Fruit fly (Drosophila melanogaster): ENCODE measurements around the gene CG11679.

CG11679 gene

DNA sequence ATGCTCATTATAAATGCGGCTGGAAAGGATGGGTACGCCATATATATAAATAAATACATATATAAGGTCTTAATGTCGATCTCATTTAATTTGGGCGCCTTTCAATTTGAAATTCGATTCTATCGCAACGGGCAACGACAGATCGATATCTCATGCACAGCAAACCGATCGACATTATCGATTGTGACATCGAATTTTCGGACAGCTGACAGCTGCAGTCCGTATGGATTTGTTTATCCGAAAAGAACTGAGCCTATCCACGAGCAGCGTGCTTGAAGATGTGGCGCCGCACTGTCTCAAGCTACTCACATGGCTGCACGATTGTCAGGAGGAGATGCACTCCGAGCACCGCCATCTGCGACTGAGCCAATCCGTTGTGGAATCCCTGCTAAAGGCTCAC lies 6.8 kb downstream of the CG11679 start, which contains the start of gene CG8191:
TSS of gene CG8191 (plus strand) at position 211 of the 400 bp plus-strand sequence.
- no peak for TF ChIP-seq ttk (optimal IDR thresholded peaks at IDR 0.05)
- no peak for TF ChIP-seq insv (optimal IDR thresholded peaks at IDR 0.05)

DNA sequence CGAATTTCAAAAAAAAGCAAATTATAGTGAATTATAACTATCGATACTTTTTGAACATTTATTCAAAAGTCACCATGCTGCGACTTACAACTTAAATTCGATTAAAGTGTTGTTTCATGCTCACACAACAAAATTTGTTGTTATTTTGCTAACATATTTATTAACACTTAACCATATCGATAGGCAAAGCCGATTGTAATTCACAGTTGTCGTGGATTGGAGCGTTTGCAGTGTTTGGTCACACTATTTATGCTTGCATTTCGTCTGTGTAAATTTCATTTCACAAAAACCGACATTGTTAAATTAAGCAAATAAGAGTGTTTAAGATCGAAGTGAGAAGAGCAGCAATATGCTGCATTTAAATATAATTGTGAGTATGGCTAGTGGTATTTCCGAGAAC lies 26.3 kb downstream of the CG11679 start, which contains the start of gene HUWE1:
TSS of gene HUWE1 (plus strand) at position 220 of the 400 bp plus-strand sequence.
- no peak for TF ChIP-seq Myc (optimal IDR thresholded peaks at IDR 0.05)
- no peak for TF ChIP-seq h (optimal IDR thresholded peaks at IDR 0.05)
- no peak for TF ChIP-seq insv (optimal IDR thresholded peaks at IDR 0.05)
- TF ChIP-seq Sin3A (optimal IDR thresholded peaks at IDR 0.05) = no peak
- no peak for TF ChIP-seq ttk (optimal IDR thresholded peaks at IDR 0.05)
- TF ChIP-seq psq (optimal IDR thresholded peaks at IDR 0.05) = no peak

DNA sequence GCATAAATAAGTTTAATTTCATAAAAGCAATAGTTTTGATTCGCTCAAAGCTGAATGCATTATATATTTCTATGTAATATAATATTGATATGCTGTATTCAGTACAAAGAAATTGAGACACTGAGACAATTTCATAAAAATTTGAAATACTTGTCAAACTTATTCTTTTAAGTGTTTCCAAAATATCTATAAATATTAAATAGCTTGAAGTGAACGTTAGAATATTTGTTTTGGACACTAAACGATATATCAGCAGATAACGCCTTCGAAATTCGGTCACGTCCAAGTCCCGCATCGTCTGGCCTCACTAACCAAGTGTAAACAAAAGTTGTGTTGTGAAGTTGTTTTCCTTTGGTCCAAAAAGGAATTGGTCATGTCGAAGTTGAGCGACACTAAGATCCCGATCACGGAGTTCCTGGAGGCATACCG lies 28.0 kb downstream of the CG11679 start:
- TF ChIP-seq psq (optimal IDR thresholded peaks at IDR 0.05) = no peak
- TF ChIP-seq h (optimal IDR thresholded peaks at IDR 0.05) = no peak
- TF ChIP-seq ttk (optimal IDR thresholded peaks at IDR 0.05) = no peak
- no peak for TF ChIP-seq Sin3A (optimal IDR thresholded peaks at IDR 0.05)
- TF ChIP-seq insv (optimal IDR thresholded peaks at IDR 0.05) = no peak
- no peak for TF ChIP-seq Myc (optimal IDR thresholded peaks at IDR 0.05)

DNA sequence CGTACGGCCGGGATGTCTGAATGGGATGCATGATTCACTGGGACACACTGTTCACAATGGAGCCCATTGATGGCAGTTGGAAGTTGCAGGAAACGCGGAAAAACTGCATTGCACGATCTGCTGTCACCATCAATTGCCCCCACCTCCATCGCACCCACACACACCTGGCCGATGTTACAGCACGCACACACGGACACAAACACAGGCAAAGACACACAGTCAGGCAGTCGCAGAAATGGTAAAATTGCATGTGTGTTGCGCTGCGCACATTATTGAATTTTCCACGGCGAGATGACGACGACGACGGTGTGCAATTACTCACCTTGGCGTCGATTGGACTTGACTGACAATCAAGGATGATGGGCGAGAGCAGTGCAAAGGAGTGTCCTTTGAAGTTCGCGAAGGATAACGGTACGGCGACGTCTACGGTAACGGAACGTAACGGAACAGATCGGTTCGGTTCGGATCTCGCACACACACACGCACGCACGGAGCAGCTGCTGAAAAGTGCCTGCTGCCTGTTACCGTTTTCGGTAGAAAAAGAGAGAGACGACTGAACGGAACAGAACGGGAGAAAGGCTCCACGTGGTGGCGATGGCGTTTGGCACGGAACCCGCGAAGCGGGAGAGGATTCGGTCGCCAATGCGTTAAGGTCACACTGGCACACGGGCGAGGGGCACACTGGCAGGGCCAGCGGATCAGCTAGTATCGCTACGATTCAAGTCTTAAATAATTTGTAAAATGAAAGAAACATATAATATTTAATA lies 28.6 kb downstream of the CG11679 start, which contains the start of the genes CG9281 and CG15601:
TSS of gene CG9281 (minus strand) at position 556 of the 767 bp plus-strand sequence.
TSS of gene CG15601 (plus strand) at position 664 of the 767 bp plus-strand sequence.
- TF ChIP-seq h (optimal IDR thresholded peaks at IDR 0.05) = no peak
- no peak for TF ChIP-seq ttk (optimal IDR thresholded peaks at IDR 0.05)
- no peak for TF ChIP-seq psq (optimal IDR thresholded peaks at IDR 0.05)
- TF ChIP-seq Sin3A (optimal IDR thresholded peaks at IDR 0.05) = no peak
- TF ChIP-seq insv (optimal IDR thresholded peaks at IDR 0.05) = no peak
- no peak for TF ChIP-seq Myc (optimal IDR thresholded peaks at IDR 0.05)

DNA sequence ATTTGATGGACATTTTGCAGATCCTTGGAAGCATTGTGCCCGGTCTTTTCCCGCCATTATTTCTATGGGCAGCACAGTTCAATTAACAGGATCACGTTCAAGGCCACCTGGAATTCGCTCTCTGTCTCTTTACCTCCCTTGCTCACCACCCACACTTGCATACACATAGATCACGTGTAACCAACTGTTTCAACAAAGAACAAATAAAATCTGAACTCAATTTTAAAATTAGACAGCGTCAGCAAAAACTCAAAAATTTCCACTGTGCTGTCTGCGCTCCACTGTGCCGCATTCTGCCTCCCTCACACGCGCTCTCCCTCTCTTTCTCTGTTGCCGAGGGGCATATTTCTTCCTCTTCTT lies 29.1 kb downstream of the CG11679 start:
- TF ChIP-seq insv (optimal IDR thresholded peaks at IDR 0.05) (no peak), h (optimal IDR thresholded peaks at IDR 0.05) (no peak), psq (optimal IDR thresholded peaks at IDR 0.05) (no peak), Myc (optimal IDR thresholded peaks at IDR 0.05) (no peak), ttk (optimal IDR thresholded peaks at IDR 0.05) (no peak), Sin3A (optimal IDR thresholded peaks at IDR 0.05) (no peak)

DNA sequence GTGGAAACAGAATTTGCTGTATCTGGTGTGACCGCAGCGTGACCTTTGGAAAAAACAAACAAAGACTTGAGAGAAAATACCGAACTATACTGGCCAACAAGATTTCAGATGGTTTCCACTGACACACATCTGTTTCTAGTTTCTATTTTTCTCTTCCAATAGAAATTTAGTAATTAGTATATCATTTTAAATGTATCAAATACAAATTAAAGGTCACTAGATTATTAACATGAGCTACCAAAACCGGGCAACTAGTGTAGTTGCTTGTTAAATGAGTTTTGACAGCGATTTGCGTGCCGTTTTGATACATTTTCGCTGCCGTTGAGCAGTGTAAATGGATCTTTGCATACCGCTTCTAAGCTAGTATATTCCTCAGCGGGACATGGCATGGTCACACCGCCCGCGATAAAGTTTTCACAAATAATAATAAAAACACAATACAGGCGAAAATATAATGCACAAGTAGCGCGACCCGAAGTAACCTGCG lies 35.0 kb downstream of the CG11679 start, which contains the start of the genes Pis and Hap40:
TSS of gene Pis (minus strand) at position 51 of the 487 bp plus-strand sequence.
TSS of gene Hap40 (plus strand) at position 406 of the 487 bp plus-strand sequence.
- no peak for TF ChIP-seq h (optimal IDR thresholded peaks at IDR 0.05)
- no peak for TF ChIP-seq ttk (optimal IDR thresholded peaks at IDR 0.05)
- TF ChIP-seq Sin3A (optimal IDR thresholded peaks at IDR 0.05) = no peak
- no peak for TF ChIP-seq psq (optimal IDR thresholded peaks at IDR 0.05)
- TF ChIP-seq insv (optimal IDR thresholded peaks at IDR 0.05) = no peak
- TF ChIP-seq Myc (optimal IDR thresholded peaks at IDR 0.05) = no peak

DNA sequence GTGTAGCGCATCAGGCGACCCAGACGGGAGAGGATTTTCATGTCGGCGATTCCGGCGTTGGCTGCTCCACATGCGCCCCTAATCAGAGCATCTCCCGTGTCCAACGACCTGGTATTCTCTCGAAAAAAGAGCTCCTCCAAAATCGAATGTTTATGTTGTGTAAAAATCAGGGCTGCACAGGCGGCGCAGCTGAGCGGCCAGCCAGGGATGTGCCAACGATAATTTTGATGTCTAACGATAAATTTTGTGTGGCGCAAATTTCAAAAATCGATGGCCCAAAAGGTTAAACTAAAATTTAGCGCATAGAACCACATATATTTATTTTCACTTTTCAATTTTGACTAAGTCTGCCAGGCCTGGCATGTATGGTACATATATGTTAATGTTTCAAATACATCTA lies 37.7 kb downstream of the CG11679 start, which contains the start of gene CG9240:
TSS of gene CG9240 (minus strand) at position 213 of the 400 bp plus-strand sequence.
- TF ChIP-seq Myc (optimal IDR thresholded peaks at IDR 0.05) (no peak), h (optimal IDR thresholded peaks at IDR 0.05) (no peak), psq (optimal IDR thresholded peaks at IDR 0.05) (no peak), insv (optimal IDR thresholded peaks at IDR 0.05) (no peak), Sin3A (optimal IDR thresholded peaks at IDR 0.05) (no peak), ttk (optimal IDR thresholded peaks at IDR 0.05) (no peak)

DNA sequence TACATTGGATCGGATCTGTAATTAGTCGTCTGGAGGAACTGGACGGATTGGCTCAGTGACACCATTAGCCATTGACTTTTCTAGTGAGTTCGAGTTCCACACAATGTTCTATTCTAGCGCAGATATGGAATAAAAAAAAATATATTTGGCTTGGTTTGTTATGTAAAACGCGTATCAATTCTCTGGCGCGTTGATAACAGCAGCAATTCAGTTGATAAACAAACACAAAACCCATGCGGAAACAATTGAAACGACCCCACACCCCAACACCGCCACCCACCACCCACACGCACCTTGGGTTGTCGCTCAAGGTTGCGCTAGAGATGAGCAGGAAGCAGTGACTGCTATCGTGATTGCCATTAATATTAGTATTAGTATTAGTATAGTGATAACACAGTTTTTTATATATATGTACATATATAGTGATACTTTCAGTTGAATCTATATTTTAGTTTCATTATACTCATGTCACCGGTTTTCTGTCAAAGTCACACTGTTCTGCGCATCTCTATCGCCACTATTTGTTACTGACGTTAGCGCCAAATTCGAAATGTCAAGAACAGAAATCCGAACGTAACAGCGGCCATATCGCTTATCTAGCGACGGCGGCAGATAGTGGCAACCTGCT lies 41.1 kb downstream of the CG11679 start:
- TF ChIP-seq h (optimal IDR thresholded peaks at IDR 0.05) (no peak), psq (optimal IDR thresholded peaks at IDR 0.05) (no peak), Sin3A (optimal IDR thresholded peaks at IDR 0.05) (no peak), insv (optimal IDR thresholded peaks at IDR 0.05) (no peak), ttk (optimal IDR thresholded peaks at IDR 0.05) (no peak), Myc (optimal IDR thresholded peaks at IDR 0.05) (no peak)

DNA sequence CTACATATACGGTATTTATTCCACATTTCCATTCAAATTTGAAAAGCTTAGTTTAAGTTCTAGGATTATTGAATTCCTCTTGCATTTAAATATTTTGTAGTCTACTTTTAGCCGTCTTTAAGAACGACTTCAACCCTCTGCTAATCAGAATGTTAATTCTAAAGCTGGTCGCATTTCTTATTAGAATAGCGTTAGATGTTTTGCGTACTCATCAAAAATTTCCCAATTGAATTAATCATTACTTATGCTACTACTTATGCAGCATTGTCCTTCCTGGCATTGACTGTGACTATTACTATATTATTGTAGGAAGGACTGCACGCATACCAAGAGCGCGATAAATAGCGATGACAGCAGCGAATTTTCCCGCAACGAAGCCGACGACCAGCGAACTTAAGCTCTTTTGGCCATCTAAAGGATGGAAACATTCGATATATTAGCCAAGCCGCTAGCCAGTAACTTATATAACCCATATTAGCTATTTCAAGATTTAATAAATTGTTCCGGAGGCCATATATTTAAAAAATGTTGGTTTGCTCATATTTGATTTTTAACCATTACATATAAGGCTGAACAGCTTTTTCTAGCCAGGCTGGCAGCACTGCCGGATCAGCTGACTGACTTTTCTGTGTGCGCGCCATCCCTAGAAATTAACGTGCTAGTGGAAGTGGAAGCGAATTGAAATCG lies 41.8 kb downstream of the CG11679 start, which contains the start of gene CG8128:
TSS of gene CG8128 (plus strand) at position 641 of the 687 bp plus-strand sequence.
- TF ChIP-seq psq (optimal IDR thresholded peaks at IDR 0.05) = no peak
- TF ChIP-seq insv (optimal IDR thresholded peaks at IDR 0.05) = no peak
- no peak for TF ChIP-seq Sin3A (optimal IDR thresholded peaks at IDR 0.05)

DNA sequence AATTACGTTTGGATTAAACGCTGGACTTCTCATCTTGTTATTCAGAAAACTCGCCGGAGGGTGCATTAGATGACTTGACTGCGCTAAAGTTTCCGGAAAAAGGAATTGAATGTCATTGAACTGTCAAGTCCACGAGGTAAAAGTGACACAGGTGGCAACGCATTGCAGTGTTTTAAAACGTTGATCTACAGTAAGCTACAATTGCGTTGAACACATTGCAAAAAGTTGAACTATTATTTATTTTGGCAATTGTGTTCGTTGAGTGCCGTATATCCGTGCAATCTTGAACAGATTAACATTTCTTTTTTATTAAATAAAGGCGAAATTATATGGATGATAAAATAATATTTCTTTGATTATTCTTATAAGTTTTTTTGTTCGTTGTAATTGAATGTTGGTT lies 50.0 kb downstream of the CG11679 start, which contains the start of gene CG15599:
TSS of gene CG15599 (minus strand) at position 101 of the 400 bp plus-strand sequence.
- no peak for TF ChIP-seq insv (optimal IDR thresholded peaks at IDR 0.05)
- no peak for TF ChIP-seq ttk (optimal IDR thresholded peaks at IDR 0.05)
- TF ChIP-seq Sin3A (optimal IDR thresholded peaks at IDR 0.05) = no peak
- no peak for TF ChIP-seq h (optimal IDR thresholded peaks at IDR 0.05)
- no peak for TF ChIP-seq psq (optimal IDR thresholded peaks at IDR 0.05)
- TF ChIP-seq Myc (optimal IDR thresholded peaks at IDR 0.05) = no peak
